Worm (Caenorhabditis elegans) whole organism, late embryonic: ENCODE data around the gene Y62H9A.2.

Source experiments
- F13H6.1 ChIP-seq: sonication (generic microtip); optimal IDR thresholded peaks from 2 replicates; lab custom pipeline; 2016; ENCODE audit warnings: missing genetic modification characterization, missing compliant biosample characterization
- ama-1 ChIP-seq: fragments of 150-350 bp; optimal IDR thresholded peaks from 2 replicates; lab custom pipeline; 2014
- ceh-9 ChIP-seq: sonication (generic microtip); optimal IDR thresholded peaks from 2 replicates; lab custom pipeline; 2016; ENCODE audit warnings: mild to moderate bottlenecking, missing genetic modification characterization, inconsistent platforms, missing compliant biosample characterization
- lim-6 ChIP-seq: sonication (generic microtip); optimal IDR thresholded peaks from 2 replicates; lab custom pipeline; 2016; ENCODE audit warnings: missing genetic modification characterization, missing compliant biosample characterization
- madf-2 ChIP-seq: sonication (generic microtip); optimal IDR thresholded peaks from 2 replicates; lab custom pipeline; 2017; ENCODE audit warnings: missing genetic modification characterization, missing compliant biosample characterization
- nfya-1 ChIP-seq: sonication (generic microtip); optimal IDR thresholded peaks from 2 replicates; lab custom pipeline; 2017; ENCODE audit warnings: missing genetic modification characterization, mild to moderate bottlenecking, missing compliant biosample characterization, antibody characterized with exemption, moderate library complexity
- nhr-11 ChIP-seq: fragments of 150-350 bp; optimal IDR thresholded peaks from 2 replicates; lab custom pipeline; 2014; ENCODE audit warnings: missing biosample characterization, missing genetic modification characterization
- nhr-232 ChIP-seq: sonication (generic microtip); optimal IDR thresholded peaks from 2 replicates; lab custom pipeline; 2016; ENCODE audit warnings: missing genetic modification characterization, missing compliant biosample characterization
- pag-3 ChIP-seq: sonication (generic microtip); optimal IDR thresholded peaks from 2 replicates; lab custom pipeline; 2016; ENCODE audit warnings: missing compliant biosample characterization, missing genetic modification characterization, borderline replicate concordance
- pax-1 ChIP-seq: fragments of 150-350 bp; optimal IDR thresholded peaks from 2 replicates; lab custom pipeline; 2014; ENCODE audit warnings: missing biosample characterization, missing genetic modification characterization
- pha-4 ChIP-seq: fragments of 150-350 bp; optimal IDR thresholded peaks from 2 replicates; lab custom pipeline; 2018; ENCODE audit warnings: missing biosample characterization, missing genetic modification reagents, missing genetic modification characterization
- rnt-1 ChIP-seq: sonication (generic microtip); optimal IDR thresholded peaks from 2 replicates; lab custom pipeline; 2016; ENCODE audit warnings: missing genetic modification characterization, missing compliant biosample characterization
- tbx-2 ChIP-seq: sonication (generic microtip); optimal IDR thresholded peaks from 2 replicates; lab custom pipeline; 2016; ENCODE audit warnings: missing genetic modification characterization, missing compliant biosample characterization
- zip-5 ChIP-seq: sonication (generic microtip); optimal IDR thresholded peaks from 2 replicates; lab custom pipeline; 2016; ENCODE audit warnings: missing genetic modification characterization, missing compliant biosample characterization

- no peak for TF ChIP-seq rnt-1
- TF ChIP-seq pax-1, result no peak
- no peak for TF ChIP-seq nhr-11
- no peak for TF ChIP-seq pha-4 (tag; lab: Kevin White, UChicago)
- no peak for TF ChIP-seq pag-3 (tag; lab: Kevin White, UChicago)
- no peak for TF ChIP-seq F13H6.1 (tag; lab: Kevin White, UChicago)
- no peak for TF ChIP-seq ceh-9
- TF ChIP-seq madf-2 (tag; lab: Kevin White, UChicago), result no peak
- TF ChIP-seq zip-5 (tag; lab: Kevin White, UChicago), result no peak
- no peak for TF ChIP-seq lim-6 (tag; lab: Kevin White, UChicago)
- TF ChIP-seq nfya-1 (tag; lab: Kevin White, UChicago), result no peak
- TF ChIP-seq ama-1 (lab: Kevin White, UChicago), result no peak
- TF ChIP-seq nhr-232 (tag; lab: Kevin White, UChicago), result no peak
- TF ChIP-seq tbx-2 (tag; lab: Kevin White, UChicago), result no peak
These were observed 42.8 kb upstream of the Y62H9A.2 start, which contains the start of gene Y62H9A.14 for ce11 chrX:11920723-11921283.
